Worm (Caenorhabditis elegans): Measurements from ENCODE around the gene R07G3.7.

The R07G3.7 gene

ce11 chrII:7639036-7639435 lies 25.5 kb upstream of the R07G3.7 start:
- TF ChIP-seq tra-4 (tag; optimal IDR thresholded peaks at IDR 0.05) = no peak
- TF ChIP-seq B0310.2 (tag; optimal IDR thresholded peaks at IDR 0.05) = no peak
- TF ChIP-seq aly-1 (tag; optimal IDR thresholded peaks at IDR 0.05) = no peak
- no peak for TF ChIP-seq scrt-1 (GFP tag; IDR thresholded peaks at IDR 0.05)
- no peak for TF ChIP-seq ceh-36 (tag; optimal IDR thresholded peaks at IDR 0.05)
- TF ChIP-seq F13C5.2 (tag; optimal IDR thresholded peaks at IDR 0.05) = no peak
- no peak for TF ChIP-seq tbx-37 (GFP tag; conservative IDR thresholded peaks at IDR 0.05)
- no peak for TF ChIP-seq ceh-13 (GFP tag; optimal IDR thresholded peaks at IDR 0.05)
- no peak for TF ChIP-seq ets-7 (tag; optimal IDR thresholded peaks at IDR 0.05)
- TF ChIP-seq hnd-1 (tag; optimal IDR thresholded peaks at IDR 0.05) = no peak
- no peak for TF ChIP-seq flt-1 (GFP tag; IDR thresholded peaks at IDR 0.05)
- TF ChIP-seq pes-1 (GFP tag; IDR thresholded peaks at IDR 0.05) = no peak
- TF ChIP-seq hmg-4 (GFP tag; optimal IDR thresholded peaks at IDR 0.05) = no peak

- no peak for TF ChIP-seq ceh-36 (tag; optimal IDR thresholded peaks at IDR 0.05)
- TF ChIP-seq hnd-1 (tag; optimal IDR thresholded peaks at IDR 0.05) = no peak
- no peak for TF ChIP-seq B0310.2 (tag; optimal IDR thresholded peaks at IDR 0.05)
- TF ChIP-seq aly-1 (tag; optimal IDR thresholded peaks at IDR 0.05) = no peak
- TF ChIP-seq flt-1 (GFP tag; IDR thresholded peaks at IDR 0.05) = no peak
- no peak for TF ChIP-seq tbx-37 (GFP tag; conservative IDR thresholded peaks at IDR 0.05)
- no peak for TF ChIP-seq hmg-4 (GFP tag; optimal IDR thresholded peaks at IDR 0.05)
- no peak for TF ChIP-seq hmbx-1 (tag; optimal IDR thresholded peaks at IDR 0.05)
- no peak for TF ChIP-seq ets-7 (tag; optimal IDR thresholded peaks at IDR 0.05)
- no peak for TF ChIP-seq ceh-13 (GFP tag; optimal IDR thresholded peaks at IDR 0.05)
- TF ChIP-seq tbx-11 (GFP tag; IDR thresholded peaks at IDR 0.05) = no peak
- TF ChIP-seq sea-1 (GFP tag; conservative IDR thresholded peaks at IDR 0.05) = no peak
- TF ChIP-seq tra-4 (tag; optimal IDR thresholded peaks at IDR 0.05) = no peak
- no peak for TF ChIP-seq ama-1 (optimal IDR thresholded peaks at IDR 0.05)
- no peak for TF ChIP-seq F13C5.2 (tag; optimal IDR thresholded peaks at IDR 0.05)
Observed at ce11 chrII:7636941-7637340, 23.4 kb upstream of the R07G3.7 start.

DNA sequence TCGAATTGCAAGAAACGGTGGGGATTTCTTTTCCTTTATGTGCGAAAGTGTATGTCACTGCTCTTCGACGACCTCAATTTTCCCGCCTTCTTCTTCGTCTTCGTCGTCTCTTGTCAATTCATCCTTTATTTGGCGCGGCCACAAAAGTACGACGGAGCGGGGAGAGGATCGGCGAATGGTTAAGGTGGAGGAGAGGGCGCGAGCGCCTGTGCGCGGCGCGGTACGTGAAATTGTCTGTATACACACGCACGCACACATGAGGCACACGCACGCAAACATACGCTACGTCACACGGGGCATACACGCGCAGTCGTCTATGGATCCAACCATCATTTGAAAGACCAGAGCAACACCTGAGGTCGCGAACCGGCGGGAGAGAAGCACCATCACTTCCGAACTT lies 21.8 kb upstream of the R07G3.7 start:
- TF ChIP-seq aly-1 (tag; optimal IDR thresholded peaks at IDR 0.05) = no peak
- peak; percentile 14 for TF ChIP-seq hmg-4 (GFP tag; optimal IDR thresholded peaks at IDR 0.05)

- TF ChIP-seq ceh-36 (tag; optimal IDR thresholded peaks at IDR 0.05) (no peak), sea-1 (GFP tag; conservative IDR thresholded peaks at IDR 0.05) (no peak), flt-1 (GFP tag; IDR thresholded peaks at IDR 0.05) (no peak), ama-1 (optimal IDR thresholded peaks at IDR 0.05) (no peak), ceh-13 (GFP tag; optimal IDR thresholded peaks at IDR 0.05) (no peak), tbx-11 (GFP tag; IDR thresholded peaks at IDR 0.05) (no peak)
Observed at ce11 chrII:7631677-7632210, 18.2 kb upstream of the R07G3.7 start.

DNA sequence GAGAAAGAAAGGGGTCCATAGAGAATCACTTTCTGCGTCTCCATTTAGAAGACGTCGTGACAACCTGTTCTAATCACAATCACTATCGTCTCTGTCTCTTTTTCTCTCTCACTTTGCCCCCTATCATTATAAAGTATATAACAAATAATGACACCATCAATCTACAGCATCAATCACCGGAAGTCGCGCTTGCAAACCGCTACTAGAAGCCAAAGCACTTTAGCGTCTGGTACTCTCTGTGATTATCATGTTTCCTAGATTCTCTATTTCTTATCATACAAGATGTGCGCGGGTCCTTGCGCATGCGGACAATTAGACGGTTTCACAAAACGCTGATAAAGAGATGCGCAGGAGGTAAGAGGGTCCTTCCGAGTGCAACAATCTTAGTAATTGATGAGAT lies 17.6 kb upstream of the R07G3.7 start:
- TF ChIP-seq sea-1 (GFP tag; conservative IDR thresholded peaks at IDR 0.05) = no peak
- TF ChIP-seq ceh-13 (GFP tag; optimal IDR thresholded peaks at IDR 0.05) = no peak
- TF ChIP-seq hmbx-1 (tag; optimal IDR thresholded peaks at IDR 0.05) = no peak
- no peak for TF ChIP-seq B0310.2 (tag; optimal IDR thresholded peaks at IDR 0.05)
- no peak for TF ChIP-seq ceh-36 (tag; optimal IDR thresholded peaks at IDR 0.05)
- no peak for TF ChIP-seq F13C5.2 (tag; optimal IDR thresholded peaks at IDR 0.05)
- no peak for TF ChIP-seq ets-7 (tag; optimal IDR thresholded peaks at IDR 0.05)
- TF ChIP-seq tra-4 (tag; optimal IDR thresholded peaks at IDR 0.05) = no peak
- TF ChIP-seq scrt-1 (GFP tag; IDR thresholded peaks at IDR 0.05) = no peak
- no peak for TF ChIP-seq aly-1 (tag; optimal IDR thresholded peaks at IDR 0.05)
- no peak for TF ChIP-seq flt-1 (GFP tag; IDR thresholded peaks at IDR 0.05)
- TF ChIP-seq tbx-11 (GFP tag; IDR thresholded peaks at IDR 0.05) = no peak
- TF ChIP-seq pes-1 (GFP tag; IDR thresholded peaks at IDR 0.05) = no peak
- TF ChIP-seq hmg-4 (GFP tag; optimal IDR thresholded peaks at IDR 0.05) = no peak
- TF ChIP-seq ama-1 (optimal IDR thresholded peaks at IDR 0.05) = no peak
- TF ChIP-seq tbx-37 (GFP tag; conservative IDR thresholded peaks at IDR 0.05) = no peak

DNA sequence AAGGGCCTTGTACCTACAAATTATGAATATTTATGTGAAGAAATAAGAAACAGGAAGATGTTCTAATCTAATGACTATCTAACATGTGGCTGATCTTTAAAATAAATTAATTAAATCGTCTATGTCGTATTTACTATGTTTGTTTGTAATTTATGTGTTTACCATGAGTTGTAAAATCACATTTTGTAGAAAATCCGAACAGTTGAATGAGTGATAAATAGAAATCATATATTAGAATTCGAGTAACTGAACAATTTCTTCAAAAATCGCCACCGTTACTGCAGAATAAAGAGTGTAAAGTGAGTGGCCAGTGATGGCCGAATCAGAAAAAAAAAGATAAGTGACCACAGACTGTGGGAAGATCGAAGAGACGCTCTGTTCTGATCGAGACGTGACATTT lies 16.5 kb upstream of the R07G3.7 start:
- no peak for TF ChIP-seq F13C5.2 (tag; optimal IDR thresholded peaks at IDR 0.05)
- no peak for TF ChIP-seq ets-7 (tag; optimal IDR thresholded peaks at IDR 0.05)
- no peak for TF ChIP-seq tbx-11 (GFP tag; IDR thresholded peaks at IDR 0.05)
- no peak for TF ChIP-seq pes-1 (GFP tag; IDR thresholded peaks at IDR 0.05)
- no peak for TF ChIP-seq sea-1 (GFP tag; conservative IDR thresholded peaks at IDR 0.05)
- TF ChIP-seq flt-1 (GFP tag; IDR thresholded peaks at IDR 0.05) = no peak
- no peak for TF ChIP-seq hnd-1 (tag; optimal IDR thresholded peaks at IDR 0.05)
- no peak for TF ChIP-seq B0310.2 (tag; optimal IDR thresholded peaks at IDR 0.05)
- no peak for TF ChIP-seq hmg-4 (GFP tag; optimal IDR thresholded peaks at IDR 0.05)
- TF ChIP-seq aly-1 (tag; optimal IDR thresholded peaks at IDR 0.05) = no peak
- no peak for TF ChIP-seq hmbx-1 (tag; optimal IDR thresholded peaks at IDR 0.05)
- no peak for TF ChIP-seq ceh-13 (GFP tag; optimal IDR thresholded peaks at IDR 0.05)
- no peak for TF ChIP-seq tbx-37 (GFP tag; conservative IDR thresholded peaks at IDR 0.05)
- no peak for TF ChIP-seq ama-1 (optimal IDR thresholded peaks at IDR 0.05)
- no peak for TF ChIP-seq tra-4 (tag; optimal IDR thresholded peaks at IDR 0.05)
- no peak for TF ChIP-seq scrt-1 (GFP tag; IDR thresholded peaks at IDR 0.05)
- TF ChIP-seq ceh-36 (tag; optimal IDR thresholded peaks at IDR 0.05) = no peak

DNA sequence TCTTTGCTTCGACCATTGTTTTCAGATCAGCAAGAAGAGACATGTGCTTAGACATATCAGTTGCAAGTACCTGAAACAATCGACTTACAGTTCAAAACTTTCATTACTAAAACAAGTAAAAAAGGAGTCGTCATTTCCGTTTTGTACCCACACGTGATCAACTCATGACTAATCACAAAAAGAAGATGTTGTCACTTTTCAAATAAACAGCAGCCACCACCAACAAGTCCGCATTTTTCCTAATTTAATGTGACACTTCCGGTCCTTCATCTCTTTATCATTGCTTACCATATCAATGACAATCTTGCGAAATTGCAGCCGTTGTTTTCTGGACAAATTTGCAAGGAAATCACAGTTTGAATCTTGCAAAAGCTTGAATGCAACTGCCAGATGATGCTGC lies 15.1 kb upstream of the R07G3.7 start:
- TF ChIP-seq hmg-4 (GFP tag; optimal IDR thresholded peaks at IDR 0.05) (no peak), ceh-13 (GFP tag; optimal IDR thresholded peaks at IDR 0.05) (no peak), B0310.2 (tag; optimal IDR thresholded peaks at IDR 0.05) (no peak), scrt-1 (GFP tag; IDR thresholded peaks at IDR 0.05) (no peak), pes-1 (GFP tag; IDR thresholded peaks at IDR 0.05) (no peak), hnd-1 (tag; optimal IDR thresholded peaks at IDR 0.05) (no peak), aly-1 (tag; optimal IDR thresholded peaks at IDR 0.05) (no peak), tbx-37 (GFP tag; conservative IDR thresholded peaks at IDR 0.05) (no peak), tbx-11 (GFP tag; IDR thresholded peaks at IDR 0.05) (no peak), ets-7 (tag; optimal IDR thresholded peaks at IDR 0.05) (no peak), ceh-36 (tag; optimal IDR thresholded peaks at IDR 0.05) (no peak), hmbx-1 (tag; optimal IDR thresholded peaks at IDR 0.05) (no peak), tra-4 (tag; optimal IDR thresholded peaks at IDR 0.05) (no peak), flt-1 (GFP tag; IDR thresholded peaks at IDR 0.05) (no peak), F13C5.2 (tag; optimal IDR thresholded peaks at IDR 0.05) (no peak), sea-1 (GFP tag; conservative IDR thresholded peaks at IDR 0.05) (no peak), ama-1 (optimal IDR thresholded peaks at IDR 0.05) (no peak)
